Worm (Caenorhabditis elegans) whole organism, L2 larva: ENCODE data around the gene F56D2.5.

ENCODE experiments used
- alr-1 ChIP-seq: fragments of 150-350 bp; optimal IDR thresholded peaks from 2 replicates; lab custom pipeline; 2014; ENCODE audit warnings: missing biosample characterization, missing genetic modification characterization
- aly-2 ChIP-seq: fragments of 150-350 bp; optimal IDR thresholded peaks from 2 replicates; lab custom pipeline; 2014; ENCODE audit warnings: missing biosample characterization, missing genetic modification characterization
- crh-2 ChIP-seq: sonication (generic microtip); optimal IDR thresholded peaks from 2 replicates; lab custom pipeline; 2017; ENCODE audit warnings: missing biosample characterization, missing genetic modification characterization
- fos-1 ChIP-seq: fragments of 150-350 bp; optimal IDR thresholded peaks from 2 replicates; lab custom pipeline; 2014; ENCODE audit warnings: missing biosample characterization, missing genetic modification characterization
- lin-13 ChIP-seq: fragments of 150-350 bp; optimal IDR thresholded peaks from 2 replicates; lab custom pipeline; 2014; ENCODE audit warnings: missing biosample characterization, missing genetic modification reagents, missing genetic modification characterization
- nhr-10 ChIP-seq: sonication (generic microtip); optimal IDR thresholded peaks from 2 replicates; lab custom pipeline; 2017; ENCODE audit warnings: missing biosample characterization, missing genetic modification characterization
- nhr-77 ChIP-seq: fragments of 150-350 bp; optimal IDR thresholded peaks from 2 replicates; lab custom pipeline; 2014; ENCODE audit warnings: missing biosample characterization, missing genetic modification characterization
- sem-4 ChIP-seq: fragments of 150-350 bp; optimal IDR thresholded peaks from 2 replicates; lab custom pipeline; 2014; ENCODE audit warnings: missing biosample characterization, missing genetic modification reagents, missing genetic modification characterization
- unc-39 ChIP-seq: fragments of 150-350 bp; optimal IDR thresholded peaks from 2 replicates; lab custom pipeline; 2014; ENCODE audit warnings: missing biosample characterization, missing genetic modification characterization
- unc-62 ChIP-seq: fragments of 150-350 bp; optimal IDR thresholded peaks from 2 replicates; lab custom pipeline; 2014; ENCODE audit warnings: missing biosample characterization, missing genetic modification reagents, missing genetic modification characterization
- ztf-11 ChIP-seq: sonication (generic microtip); optimal IDR thresholded peaks from 2 replicates; lab custom pipeline; 2017; ENCODE audit warnings: missing biosample characterization, missing genetic modification characterization
- ztf-4 ChIP-seq: fragments of 150-350 bp; optimal IDR thresholded peaks from 2 replicates; lab custom pipeline; 2014; ENCODE audit warnings: missing biosample characterization, missing genetic modification characterization

DNA sequence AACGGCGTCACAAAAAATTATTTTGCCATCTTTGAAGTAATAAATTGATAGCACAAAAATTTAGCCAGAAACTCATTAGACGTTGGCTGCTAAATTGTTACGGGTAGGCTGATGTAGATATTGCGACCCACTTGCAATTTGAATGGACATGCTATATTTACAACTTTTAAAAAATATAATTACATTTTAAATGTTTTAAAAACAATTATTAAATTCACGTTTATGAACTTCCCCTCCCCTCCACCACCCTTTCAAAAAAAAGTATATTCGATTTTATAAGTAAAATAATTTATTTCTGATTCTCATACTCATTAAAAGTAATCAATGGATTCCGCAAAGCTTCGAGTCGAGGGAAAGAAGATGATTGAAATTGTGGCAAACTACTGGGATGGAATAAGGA lies 33.4 kb upstream of the F56D2.5 start, which contains the start of gene basl-1:
- no peak for TF ChIP-seq ztf-4 (tag; lab: Kevin White, UChicago)
- no peak for TF ChIP-seq unc-62 (GFP tag; lab: Kevin White, UChicago)
- no peak for TF ChIP-seq unc-39 (tag; lab: Kevin White, UChicago)
- TF ChIP-seq lin-13 (GFP tag; lab: Kevin White, UChicago), result no peak
- TF ChIP-seq aly-2 (tag; lab: Kevin White, UChicago), result no peak
- TF ChIP-seq nhr-10 (tag; lab: Kevin White, UChicago), result no peak
- no peak for TF ChIP-seq alr-1
- TF ChIP-seq sem-4 (tag; lab: Kevin White, UChicago), result no peak
- TF ChIP-seq ztf-11, result no peak
- no peak for TF ChIP-seq fos-1 (tag; lab: Kevin White, UChicago)
- TF ChIP-seq crh-2, result no peak
- no peak for TF ChIP-seq nhr-77
